Worm (Caenorhabditis elegans): ENCODE data around the gene ZC477.3.

Gene ZC477.3

DNA sequence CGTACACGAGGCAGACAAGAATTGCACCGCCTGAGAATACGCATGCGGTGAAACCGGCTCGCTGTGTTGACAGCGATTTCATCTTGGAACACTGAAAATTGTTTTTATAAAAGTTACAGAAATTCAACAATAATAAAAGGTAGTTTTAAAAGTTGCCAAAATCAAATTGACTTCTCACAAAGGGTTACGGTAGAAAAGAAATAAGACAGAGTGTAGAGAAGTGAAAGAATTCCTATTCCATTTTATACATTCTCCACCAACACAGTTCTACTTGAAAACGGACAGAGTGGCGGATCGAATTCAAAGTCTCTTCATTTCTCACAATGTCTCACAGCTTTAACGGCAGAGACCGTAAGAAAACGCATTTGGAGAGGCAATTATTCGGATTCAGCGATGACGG, 49.1 kb downstream of the ZC477.3 start, which contains the start of gene col-113:
Gene col-113 (minus strand): TSS at position 101 of the 400 bp plus-strand sequence.
- no peak for TF ChIP-seq skn-1 (tag; optimal IDR thresholded peaks at IDR 0.05)
- TF ChIP-seq nhr-28 (tag; optimal IDR thresholded peaks at IDR 0.05), result no peak
- no peak for TF ChIP-seq fos-1 (tag; optimal IDR thresholded peaks at IDR 0.05)
- TF ChIP-seq pha-4 (tag; optimal IDR thresholded peaks at IDR 0.05), result no peak
- TF ChIP-seq mml-1 (tag; optimal IDR thresholded peaks at IDR 0.05), result no peak
- TF ChIP-seq elt-2 (tag; optimal IDR thresholded peaks at IDR 0.05), result no peak
- no peak for TF ChIP-seq fkh-10 (GFP tag; optimal IDR thresholded peaks at IDR 0.05)
- no peak for TF ChIP-seq ztf-11 (tag; optimal IDR thresholded peaks at IDR 0.05)
- no peak for TF ChIP-seq egl-5 (tag; optimal IDR thresholded peaks at IDR 0.05)
- no peak for TF ChIP-seq nhr-67 (tag; optimal IDR thresholded peaks at IDR 0.05)
- TF ChIP-seq eor-1 (tag; optimal IDR thresholded peaks at IDR 0.05), result no peak
- TF ChIP-seq tbx-2 (tag; optimal IDR thresholded peaks at IDR 0.05), result no peak
- no peak for TF ChIP-seq elt-1 (tag; optimal IDR thresholded peaks at IDR 0.05)
- TF ChIP-seq daf-12 (tag; optimal IDR thresholded peaks at IDR 0.05), result no peak
- TF ChIP-seq zag-1 (tag; optimal IDR thresholded peaks at IDR 0.05), result no peak
- TF ChIP-seq hmg-11 (tag; optimal IDR thresholded peaks at IDR 0.05), result no peak
- TF ChIP-seq unc-62 (GFP tag; optimal IDR thresholded peaks at IDR 0.05), result no peak
- no peak for TF ChIP-seq ceh-28 (tag; optimal IDR thresholded peaks at IDR 0.05)

ce11 chrIV:7153362-7153761, 50.1 kb downstream of the ZC477.3 start, which contains the start of gene C34D4.3:
C34D4.3 (plus strand) TSS chrIV:7153662.
- TF ChIP-seq nhr-25 (tag; optimal IDR thresholded peaks at IDR 0.05) (no peak), aly-2 (tag; optimal IDR thresholded peaks at IDR 0.05) (no peak), elt-2 (tag; optimal IDR thresholded peaks at IDR 0.05) (no peak), ztf-4 (tag; optimal IDR thresholded peaks at IDR 0.05) (no peak)

- no peak for TF ChIP-seq eor-1 (tag; optimal IDR thresholded peaks at IDR 0.05)
- TF ChIP-seq ceh-28 (tag; optimal IDR thresholded peaks at IDR 0.05), result no peak
- no peak for TF ChIP-seq ztf-4 (tag; optimal IDR thresholded peaks at IDR 0.05)
- no peak for TF ChIP-seq elt-2 (tag; optimal IDR thresholded peaks at IDR 0.05)
- TF ChIP-seq fkh-2 (tag; optimal IDR thresholded peaks at IDR 0.05), result no peak
- no peak for TF ChIP-seq nhr-11 (tag; optimal IDR thresholded peaks at IDR 0.05)
- no peak for TF ChIP-seq fkh-10 (GFP tag; optimal IDR thresholded peaks at IDR 0.05)
- TF ChIP-seq egl-5 (tag; optimal IDR thresholded peaks at IDR 0.05), result no peak
- no peak for TF ChIP-seq nhr-12 (tag; optimal IDR thresholded peaks at IDR 0.05)
- TF ChIP-seq pqm-1 (tag; optimal IDR thresholded peaks at IDR 0.05), result no peak
- no peak for TF ChIP-seq ceh-82 (tag; optimal IDR thresholded peaks at IDR 0.05)
- no peak for TF ChIP-seq ceh-16 (tag; optimal IDR thresholded peaks at IDR 0.05)
- TF ChIP-seq unc-39 (tag; optimal IDR thresholded peaks at IDR 0.05), result no peak
Measured at ce11 chrIV:7154356-7154755, 51.1 kb downstream of the ZC477.3 start, which contains the start of gene C34D4.2. C34D4.2 (plus strand) TSS chrIV:7154656.
